Worm (Caenorhabditis elegans) whole organism, L4/young adult: ENCODE measurements around the gene C34C6.9.

Experiments
- W03F9.2 ChIP-seq: fragments of 150-350 bp; optimal IDR thresholded peaks from 2 replicates; lab custom pipeline; 2014; ENCODE audit warnings: missing biosample characterization, missing genetic modification characterization
- dao-5 ChIP-seq: sonication (generic microtip); optimal IDR thresholded peaks from 2 replicates; lab custom pipeline; 2016; ENCODE audit warnings: missing genotype, missing genetic modification characterization, moderate library complexity, missing compliant biosample characterization
- him-1 ChIP-seq: sonication (generic microtip); optimal IDR thresholded peaks from 2 replicates; lab custom pipeline; 2016; ENCODE audit warnings: missing genotype, missing genetic modification reagents, missing genetic modification characterization, missing compliant biosample characterization

DNA sequence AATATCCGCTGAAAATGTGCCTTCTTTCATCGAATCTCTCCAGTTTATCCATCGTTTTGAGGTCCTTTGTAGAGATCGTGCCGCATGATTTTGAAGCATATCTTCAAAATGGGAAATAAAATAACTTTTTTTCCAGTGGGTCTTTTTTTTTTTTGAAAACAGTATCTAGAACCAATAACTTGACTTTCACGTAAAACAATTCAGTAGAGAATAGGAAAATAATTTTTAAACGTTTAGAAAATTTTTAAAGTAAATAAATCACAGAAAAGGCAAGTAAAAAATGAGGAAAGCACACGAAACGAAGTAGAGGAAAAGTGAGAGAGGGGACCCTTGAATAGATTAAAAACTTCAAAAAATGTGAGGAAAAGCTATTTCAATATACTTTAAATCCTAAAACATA, 13.1 kb downstream of the C34C6.9 start, which contains the start of gene chdh-1:
- no peak for TF ChIP-seq him-1
- no peak for TF ChIP-seq dao-5 (tag; lab: Kevin White, UChicago)
- TF ChIP-seq W03F9.2 (tag; lab: Kevin White, UChicago), result no peak
